Fruit fly (Drosophila melanogaster): ENCODE data around the gene CG33642.

Gene CG33642

dm6 chr2L:13514262-13514937 is 15.4 kb upstream of the CG33642 start (continued):
- no peak for TF ChIP-seq pzg (GFP tag; optimal IDR thresholded peaks at IDR 0.05)
- TF ChIP-seq klu (GFP tag; IDR thresholded peaks at IDR 0.05): peak; percentile 60
- TF ChIP-seq CG6854 (GFP tag; optimal IDR thresholded peaks at IDR 0.05): peak; percentile 62
- TF ChIP-seq jigr1 (GFP tag; IDR thresholded peaks at IDR 0.05): no peak
- no peak for TF ChIP-seq fd102C (GFP tag; optimal IDR thresholded peaks at IDR 0.05)
- no peak for TF ChIP-seq CG11398 (GFP tag; optimal IDR thresholded peaks at IDR 0.05)
- TF ChIP-seq prd (optimal IDR thresholded peaks at IDR 0.05): no peak
- TF ChIP-seq prd (GFP tag; IDR thresholded peaks at IDR 0.05): peak; percentile 72
- TF ChIP-seq Fer1 (GFP tag; optimal IDR thresholded peaks at IDR 0.05): peak; percentile 74
- peak; percentile 45 for TF ChIP-seq CG13287 (GFP tag; IDR thresholded peaks at IDR 0.05; ENCODE audit: partially characterized antibody)
- TF ChIP-seq chif (GFP tag; optimal IDR thresholded peaks at IDR 0.05): peak in 1 of 2 experiments; percentile 30
- TF ChIP-seq CG17568 (GFP tag; optimal IDR thresholded peaks at IDR 0.05): no peak
- TF ChIP-seq CG17385 (GFP tag; optimal IDR thresholded peaks at IDR 0.05): peak; percentile 58
- TF ChIP-seq ap (GFP tag; IDR thresholded peaks at IDR 0.05): peak; percentile 48; the same call in 1 of the 2 replicates
- TF ChIP-seq wek (GFP tag; optimal IDR thresholded peaks at IDR 0.05): peak; percentile 24
- peak; percentile 73 for TF ChIP-seq Deaf1 (tag; optimal IDR thresholded peaks at IDR 0.05)
- no peak for TF ChIP-seq Dp (GFP tag; optimal IDR thresholded peaks at IDR 0.05)
- TF ChIP-seq gem (tag; optimal IDR thresholded peaks at IDR 0.05): peak; percentile 74
- no peak for TF ChIP-seq CG2129 (GFP tag; IDR thresholded peaks at IDR 0.05; ENCODE audit: partially characterized antibody)
- no peak for TF ChIP-seq Kr (GFP tag; optimal IDR thresholded peaks at IDR 0.05)
- TF ChIP-seq hb (GFP tag; IDR thresholded peaks at IDR 0.05; ENCODE audit: partially characterized antibody): no peak
- TF ChIP-seq ATbp (GFP tag; optimal IDR thresholded peaks at IDR 0.05): peak; percentile 48
- TF ChIP-seq CG8478 (optimal IDR thresholded peaks at IDR 0.05): no peak
- TF ChIP-seq dpn (GFP tag; optimal IDR thresholded peaks at IDR 0.05): peak in 1 of 2 experiments; percentile 26
- TF ChIP-seq Asciz (GFP tag; optimal IDR thresholded peaks at IDR 0.05): no peak
- TF ChIP-seq D19A (tag; optimal IDR thresholded peaks at IDR 0.05): no peak
- TF ChIP-seq CG12236 (GFP tag; optimal IDR thresholded peaks at IDR 0.05): no peak
- TF ChIP-seq ken (GFP tag; IDR thresholded peaks at IDR 0.05): peak; percentile 37; the same call in 1 of the 3 replicates
- 0 out of 3 replicates have a peak, but pooled peaks have one; percentile 15 for TF ChIP-seq CG34224 (GFP tag; IDR thresholded peaks at IDR 0.05; ENCODE audit: partially characterized antibody)
- TF ChIP-seq odd (GFP tag; optimal IDR thresholded peaks at IDR 0.05): peak; percentile 37
- no peak for TF ChIP-seq CG13894 (tag; optimal IDR thresholded peaks at IDR 0.05)
- TF ChIP-seq gro (GFP tag; optimal IDR thresholded peaks at IDR 0.05): no peak
- TF ChIP-seq CG10959 (GFP tag; IDR thresholded peaks at IDR 0.05): no peak
- no peak for TF ChIP-seq CG16779 (GFP tag; IDR thresholded peaks at IDR 0.05)
- TF ChIP-seq bsh (GFP tag; optimal IDR thresholded peaks at IDR 0.05): peak in 1 of 2 experiments; percentile 49
- no peak for TF ChIP-seq btn (GFP tag; optimal IDR thresholded peaks at IDR 0.05)
- peak; percentile 55; the same call in 1 of the 2 replicates for TF ChIP-seq Rx (GFP tag; IDR thresholded peaks at IDR 0.05)
- no peak for TF ChIP-seq YL-1 (GFP tag; optimal IDR thresholded peaks at IDR 0.05)
- no peak for TF ChIP-seq Optix (GFP tag; IDR thresholded peaks at IDR 0.05)
- TF ChIP-seq CG7987 (GFP tag; optimal IDR thresholded peaks at IDR 0.05): no peak
- no peak for TF ChIP-seq TFAM (GFP tag; optimal IDR thresholded peaks at IDR 0.05)
- TF ChIP-seq Sin3A (optimal IDR thresholded peaks at IDR 0.05): no peak
- TF ChIP-seq Antp (GFP tag; optimal IDR thresholded peaks at IDR 0.05): no peak
- TF ChIP-seq usp (GFP tag; optimal IDR thresholded peaks at IDR 0.05): no peak
- peak; percentile 54 for TF ChIP-seq CG4328 (GFP tag; optimal IDR thresholded peaks at IDR 0.05)
- TF ChIP-seq CG12219 (GFP tag; optimal IDR thresholded peaks at IDR 0.05): no peak
- peak; percentile 51; the same call in 1 of the 3 replicates for TF ChIP-seq CG11456 (GFP tag; IDR thresholded peaks at IDR 0.05)
- TF ChIP-seq Blimp-1 (GFP tag; optimal IDR thresholded peaks at IDR 0.05): no peak
- no peak for TF ChIP-seq CG12744 (GFP tag; optimal IDR thresholded peaks at IDR 0.05)
- peak; percentile 65 for TF ChIP-seq CG31224 (GFP tag; IDR thresholded peaks at IDR 0.05)

Data from whole organism, embryonic.